Worm (Caenorhabditis elegans) whole organism, mixed stage, embryonic: Measurements from ENCODE around the gene gei-1.
A peak's percentile ranks its signal among the peaks of the same experiment; 100 is the strongest.

Experiments
- M03D4.4 ChIP-seq: sonication (generic microtip); optimal IDR thresholded peaks from 2 replicates; lab custom pipeline; 2017; ENCODE audit warnings: mild to moderate bottlenecking, missing genetic modification characterization, missing compliant biosample characterization
- bed-3 ChIP-seq: fragments of 200-800 bp; sonication (Bioruptor generic); optimal IDR thresholded peaks from 3 replicates; lab custom pipeline; 2018; ENCODE audit warnings: mild to moderate bottlenecking, missing genetic modification characterization, moderate library complexity, missing compliant biosample characterization
- ceh-39 ChIP-seq: fragments of 150-350 bp; optimal IDR thresholded peaks from 2 replicates; lab custom pipeline; 2014; ENCODE audit warnings: missing biosample characterization, missing genetic modification characterization
- ceh-43 ChIP-seq: fragments of 200-800 bp; sonication (Bioruptor generic); optimal IDR thresholded peaks from 2 replicates; lab custom pipeline; 2018; ENCODE audit warnings: mild to moderate bottlenecking, missing genetic modification characterization, moderate library complexity, missing compliant biosample characterization
- ceh-83 ChIP-seq: fragments of 200-800 bp; sonication (Bioruptor generic); optimal IDR thresholded peaks from 2 replicates; lab custom pipeline; 2018; ENCODE audit warnings: mild to moderate bottlenecking, missing genetic modification characterization, missing compliant biosample characterization
- ces-1 ChIP-seq: fragments of 150-350 bp; optimal IDR thresholded peaks from 2 replicates; lab custom pipeline; 2014; ENCODE audit warnings: missing biosample characterization, missing genetic modification reagents, missing genetic modification characterization
- drap-1 ChIP-seq: fragments of 200-800 bp; sonication (Bioruptor generic); optimal IDR thresholded peaks from 3 replicates; lab custom pipeline; 2018; ENCODE audit warnings: mild to moderate bottlenecking, missing genetic modification characterization, missing compliant biosample characterization
- elt-1 ChIP-seq: sonication (generic microtip); optimal IDR thresholded peaks from 2 replicates; lab custom pipeline; 2017; ENCODE audit warnings: missing genetic modification characterization, mild to moderate bottlenecking, missing compliant biosample characterization, antibody characterized with exemption, moderate library complexity, borderline replicate concordance; ENCODE audit not compliant: insufficient read depth
- elt-3 ChIP-seq: fragments of 150-350 bp; optimal IDR thresholded peaks from 2 replicates; lab custom pipeline; 2014; ENCODE audit warnings: missing biosample characterization, missing genetic modification characterization
- flh-1 ChIP-seq: fragments of 200-800 bp; sonication (Bioruptor generic); optimal IDR thresholded peaks from 2 replicates; lab custom pipeline; 2018; ENCODE audit warnings: mild to moderate bottlenecking, missing genetic modification characterization, moderate library complexity, missing compliant biosample characterization
- ham-2 ChIP-seq: fragments of 200-800 bp; sonication (Bioruptor generic); optimal IDR thresholded peaks from 2 replicates; lab custom pipeline; 2018; ENCODE audit warnings: mild to moderate bottlenecking, missing genetic modification characterization, missing compliant biosample characterization
- hlh-1 ChIP-seq: fragments of 150-350 bp; optimal IDR thresholded peaks from 2 replicates; lab custom pipeline; 2014; ENCODE audit warnings: missing biosample characterization, missing genetic modification reagents, missing genetic modification characterization
- lin-13 ChIP-seq: fragments of 150-350 bp; optimal IDR thresholded peaks from 2 replicates; lab custom pipeline; 2014; ENCODE audit warnings: missing biosample characterization, missing genetic modification characterization
- mab-5 ChIP-seq: fragments of 150-350 bp; optimal IDR thresholded peaks from 2 replicates; lab custom pipeline; 2014; ENCODE audit warnings: missing biosample characterization, missing genetic modification characterization
- mep-1 ChIP-seq: fragments of 150-350 bp; optimal IDR thresholded peaks from 2 replicates; lab custom pipeline; 2017; ENCODE audit warnings: missing biosample characterization, missing genetic modification reagents, missing genetic modification characterization, inconsistent platforms
- nhr-12 ChIP-seq: fragments of 150-350 bp; optimal IDR thresholded peaks from 2 replicates; lab custom pipeline; 2014; ENCODE audit warnings: missing biosample characterization, missing genetic modification characterization
- nhr-2 ChIP-seq: fragments of 150-350 bp; optimal IDR thresholded peaks from 2 replicates; lab custom pipeline; 2014; ENCODE audit warnings: missing biosample characterization, missing genetic modification characterization
- nhr-237 ChIP-seq: fragments of 150-350 bp; optimal IDR thresholded peaks from 2 replicates; lab custom pipeline; 2014; ENCODE audit warnings: missing biosample characterization, missing genetic modification characterization
- nhr-76 ChIP-seq: sonication (generic microtip); optimal IDR thresholded peaks from 2 replicates; lab custom pipeline; 2017; ENCODE audit warnings: missing biosample characterization, missing genetic modification characterization
- pha-4 ChIP-seq: fragments of 150-350 bp; optimal IDR thresholded peaks from 2 replicates; lab custom pipeline; 2018; ENCODE audit warnings: missing biosample characterization, missing genetic modification reagents, missing genetic modification characterization
- sem-2 ChIP-seq: fragments of 200-800 bp; sonication (Bioruptor generic); optimal IDR thresholded peaks from 2 replicates; lab custom pipeline; 2018; ENCODE audit warnings: mild to moderate bottlenecking, missing genetic modification characterization, missing compliant biosample characterization
- snpc-4 ChIP-seq: fragments of 150-350 bp; optimal IDR thresholded peaks from 2 replicates; lab custom pipeline; 2014; ENCODE audit warnings: missing biosample characterization, missing genetic modification characterization
- sptf-1 ChIP-seq: sonication (generic microtip); optimal IDR thresholded peaks from 2 replicates; lab custom pipeline; 2017; ENCODE audit warnings: mild to moderate bottlenecking, missing genetic modification characterization, moderate library complexity, missing compliant biosample characterization
- tbx-8 ChIP-seq: fragments of 200-800 bp; sonication (Bioruptor generic); optimal IDR thresholded peaks from 2 replicates; lab custom pipeline; 2018; ENCODE audit warnings: mild to moderate bottlenecking, missing genetic modification characterization, moderate library complexity, missing compliant biosample characterization
- unc-120 ChIP-seq: sonication (generic microtip); optimal IDR thresholded peaks from 2 replicates; lab custom pipeline; 2017; ENCODE audit warnings: missing genetic modification characterization, missing compliant biosample characterization; ENCODE audit not compliant: poor library complexity, severe bottlenecking
- unc-39 ChIP-seq: fragments of 150-350 bp; optimal IDR thresholded peaks from 2 replicates; lab custom pipeline; 2014; ENCODE audit warnings: missing biosample characterization, missing genetic modification characterization
- unc-62 ChIP-seq: fragments of 150-350 bp; optimal IDR thresholded peaks from 2 replicates; lab custom pipeline; 2014; ENCODE audit warnings: missing biosample characterization, missing genetic modification reagents, missing genetic modification characterization
- zip-8 ChIP-seq: fragments of 150-350 bp; optimal IDR thresholded peaks from 2 replicates; lab custom pipeline; 2014; ENCODE audit warnings: missing biosample characterization, missing genetic modification characterization
- ztf-11 ChIP-seq: fragments of 150-350 bp; optimal IDR thresholded peaks from 2 replicates; lab custom pipeline; 2014; ENCODE audit warnings: missing biosample characterization, missing genetic modification characterization

Gene gei-1

ce11 chrIII:3390144-3390543 is 45.5 kb downstream of the gei-1 start:
- no peak for TF ChIP-seq nhr-237 (tag; lab: Kevin White, UChicago)

ce11 chrIII:3393687-3394086 is 49.0 kb downstream of the gei-1 start, which contains the start of gene mlc-4:
TSS of gene mlc-4 (minus strand) at chrIII:3393787.
- TF ChIP-seq unc-120 (no peak), snpc-4 (tag; lab: Kevin White, UChicago) (no peak), nhr-237 (tag; lab: Kevin White, UChicago) (no peak)

ce11 chrIII:3395112-3395511 is 50.4 kb downstream of the gei-1 start:
- TF ChIP-seq ces-1 (no peak), lin-13 (tag; lab: Kevin White, UChicago) (no peak), nhr-76 (tag; lab: Kevin White, UChicago) (no peak), unc-39 (tag; lab: Kevin White, UChicago) (no peak), tbx-8 (GFP tag; lab: Kevin White, UChicago) (no peak), nhr-2 (tag; lab: Kevin White, UChicago) (no peak), zip-8 (tag; lab: Kevin White, UChicago) (no peak), ceh-43 (GFP tag; lab: Kevin White, UChicago) (no peak), elt-3 (tag; lab: Kevin White, UChicago) (no peak), ham-2 (no peak), bed-3 (GFP tag; lab: Kevin White, UChicago) (no peak), nhr-12 (tag; lab: Kevin White, UChicago) (no peak), flh-1 (GFP tag; lab: Kevin White, UChicago) (no peak), elt-1 (no peak), ceh-39 (tag; lab: Kevin White, UChicago) (no peak)

ce11 chrIII:3395874-3396467 is 51.3 kb downstream of the gei-1 start, which contains the start of gene cri-3:
TSS of gene cri-3 (plus strand) at chrIII:3396355.
- no peak for TF ChIP-seq ceh-43 (GFP tag; lab: Kevin White, UChicago)
- no peak for TF ChIP-seq drap-1 (GFP tag; lab: Kevin White, UChicago)
- peak; percentile 27 for TF ChIP-seq ces-1
- TF ChIP-seq unc-120, result peak; percentile 88
- no peak for TF ChIP-seq sptf-1 (tag; lab: Kevin White, UChicago)
- TF ChIP-seq ham-2, result peak; percentile 20
- no peak for TF ChIP-seq M03D4.4 (tag; lab: Kevin White, UChicago)
- no peak for TF ChIP-seq pha-4 (tag; lab: Kevin White, UChicago)
- no peak for TF ChIP-seq mep-1 (tag; lab: Kevin White, UChicago)

ce11 chrIII:3397678-3398077 is 53.0 kb downstream of the gei-1 start, which contains the start of gene clpf-1:
TSS of gene clpf-1 (plus strand) at chrIII:3397743.
- TF ChIP-seq M03D4.4 (tag; lab: Kevin White, UChicago) (no peak), lin-13 (tag; lab: Kevin White, UChicago) (no peak), hlh-1 (tag; lab: Kevin White, UChicago) (no peak), mep-1 (tag; lab: Kevin White, UChicago) (no peak), ceh-83 (GFP tag; lab: Kevin White, UChicago) (no peak), mab-5 (tag; lab: Kevin White, UChicago) (no peak), ztf-11 (no peak), bed-3 (GFP tag; lab: Kevin White, UChicago) (no peak), drap-1 (GFP tag; lab: Kevin White, UChicago) (no peak), sptf-1 (tag; lab: Kevin White, UChicago) (no peak), elt-1 (no peak), sem-2 (GFP tag; lab: Kevin White, UChicago) (no peak), unc-120 (no peak), elt-3 (tag; lab: Kevin White, UChicago) (no peak), unc-39 (tag; lab: Kevin White, UChicago) (no peak)

ce11 chrIII:3398485-3398884 is 53.8 kb downstream of the gei-1 start:
- TF ChIP-seq M03D4.4 (tag; lab: Kevin White, UChicago) (peak; percentile 12), unc-62 (GFP tag; lab: Kevin White, UChicago) (no peak)
